Worm (Caenorhabditis elegans): Measurements from ENCODE around the gene ins-31.
"Not testable (repeated sequence)": the region's sequence is repeated elsewhere in the genome, so short reads cannot be mapped to it uniquely, and the experiment has no call there.

ce11 chrII:3142855-3143254, 16.0 kb downstream of the ins-31 start, which contains the start of gene sri-42:
- not testable (repeated sequence) for TF ChIP-seq him-1, W03F9.2 (tag; optimal IDR thresholded peaks at IDR 0.05)
